Worm (Caenorhabditis elegans) whole organism, early embryonic: ENCODE data around the gene rpb-2.
A peak's percentile ranks its signal among the peaks of the same experiment; 100 is the strongest.

Source experiments
- B0310.2 ChIP-seq: sonication (generic microtip); optimal IDR thresholded peaks from 2 replicates; lab custom pipeline; 2016; ENCODE audit warnings: mild to moderate bottlenecking, missing genetic modification characterization, missing compliant biosample characterization
- F13C5.2 ChIP-seq: sonication (generic microtip); optimal IDR thresholded peaks from 2 replicates; lab custom pipeline; 2017; ENCODE audit warnings: mild to moderate bottlenecking, missing genetic modification characterization, inconsistent platforms, missing compliant biosample characterization
- aly-1 ChIP-seq: sonication (generic microtip); optimal IDR thresholded peaks from 2 replicates; lab custom pipeline; 2016; ENCODE audit warnings: missing genetic modification characterization, missing compliant biosample characterization
- ama-1 ChIP-seq: fragments of 150-350 bp; optimal IDR thresholded peaks from 2 replicates; lab custom pipeline; 2014
- ceh-13 ChIP-seq: fragments of 200-800 bp; sonication (Bioruptor generic); optimal IDR thresholded peaks from 2 replicates; lab custom pipeline; 2018; ENCODE audit warnings: mild to moderate bottlenecking, missing genetic modification characterization, missing compliant biosample characterization
- ceh-36 ChIP-seq: sonication (generic microtip); optimal IDR thresholded peaks from 2 replicates; lab custom pipeline; 2016; ENCODE audit warnings: missing genetic modification characterization, inconsistent platforms, missing compliant biosample characterization
- ets-7 ChIP-seq: sonication (generic microtip); optimal IDR thresholded peaks from 2 replicates; lab custom pipeline; 2016; ENCODE audit warnings: missing genotype, missing genetic modification characterization, missing compliant biosample characterization
- flt-1 ChIP-seq: fragments of 200-800 bp; sonication (Bioruptor generic); IDR thresholded peaks from 2 replicates; pipeline ENCODE4 v1.3.6; 2022; ENCODE audit warnings: missing genetic modification characterization, missing compliant biosample characterization
- hmbx-1 ChIP-seq: sonication (generic microtip); optimal IDR thresholded peaks from 2 replicates; lab custom pipeline; 2016; ENCODE audit warnings: mild to moderate bottlenecking, missing genetic modification characterization, missing compliant biosample characterization
- hmg-4 ChIP-seq: fragments of 200-800 bp; sonication (Bioruptor generic); optimal IDR thresholded peaks from 2 replicates; lab custom pipeline; 2018; ENCODE audit warnings: mild to moderate bottlenecking, missing genetic modification characterization, missing compliant biosample characterization
- hnd-1 ChIP-seq: sonication (generic microtip); optimal IDR thresholded peaks from 2 replicates; lab custom pipeline; 2016; ENCODE audit warnings: missing genetic modification characterization, missing compliant biosample characterization
- pes-1 ChIP-seq: fragments of 200-800 bp; sonication (Bioruptor generic); IDR thresholded peaks from 2 replicates; pipeline ENCODE4 v1.3.6; 2022; ENCODE audit warnings: missing genetic modification reagents, missing genetic modification characterization, missing compliant biosample characterization
- scrt-1 ChIP-seq: fragments of 200-800 bp; sonication (Bioruptor generic); IDR thresholded peaks from 2 replicates; pipeline ENCODE4 v1.3.6; 2022; ENCODE audit warnings: missing genetic modification characterization, missing compliant biosample characterization
- sea-1 ChIP-seq: fragments of 200-800 bp; sonication (Bioruptor generic); conservative IDR thresholded peaks from 2 replicates; pipeline ENCODE4 v1.3.6; 2022; ENCODE audit warnings: missing genetic modification characterization, missing compliant biosample characterization
- tbx-11 ChIP-seq: fragments of 200-800 bp; sonication (Bioruptor generic); IDR thresholded peaks from 2 replicates; pipeline ENCODE4 v1.3.6; 2022; ENCODE audit warnings: missing genetic modification characterization, missing compliant biosample characterization
- tbx-37 ChIP-seq: fragments of 200-800 bp; sonication (Bioruptor generic); conservative IDR thresholded peaks from 2 replicates; pipeline ENCODE4 v1.3.6; 2022; ENCODE audit warnings: missing genetic modification reagents, missing genetic modification characterization, missing compliant biosample characterization
- tra-4 ChIP-seq: sonication (generic microtip); optimal IDR thresholded peaks from 2 replicates; lab custom pipeline; 2017; ENCODE audit warnings: missing genetic modification characterization, missing compliant biosample characterization

The rpb-2 gene

DNA sequence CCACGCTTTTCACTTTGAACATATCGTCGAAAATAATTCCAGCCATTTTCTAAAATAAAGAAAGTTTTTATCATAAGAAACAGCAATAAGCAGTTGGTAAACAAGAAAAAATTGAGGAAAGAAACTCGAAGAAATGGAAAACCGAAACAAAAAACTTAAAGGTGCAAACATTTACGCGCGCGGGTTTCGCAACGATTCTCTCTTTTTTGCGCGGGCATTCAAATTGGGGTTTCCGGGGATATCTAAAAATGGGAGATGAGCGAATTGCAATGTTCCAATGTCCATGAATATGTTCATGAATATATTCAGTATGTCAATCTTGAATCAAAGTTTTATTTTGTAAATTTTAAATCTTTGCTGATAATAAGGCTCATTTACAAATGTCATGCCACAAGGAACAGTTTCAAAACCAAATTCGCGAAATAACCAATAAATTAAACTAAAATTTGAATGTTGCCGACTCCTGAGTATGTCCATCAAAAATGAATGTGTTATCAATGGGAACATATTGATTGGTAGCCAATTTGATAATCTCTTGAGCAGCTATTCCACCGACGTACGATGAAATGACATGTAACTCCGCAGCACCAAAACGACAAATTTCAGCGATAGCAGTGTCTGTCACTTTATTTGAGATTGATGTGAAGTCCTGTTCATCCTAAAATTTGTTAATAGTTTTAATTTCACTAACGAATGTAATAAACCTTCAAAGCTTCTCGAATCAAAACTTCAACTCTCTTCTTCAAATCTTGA is 21.2 kb upstream of the rpb-2 start, which contains the start of gene rpb-8:
Gene rpb-8, minus strand, starts transcription at position 49 of the 753 bp plus-strand sequence.
- TF ChIP-seq hmg-4 (GFP tag; lab: Kevin White, UChicago) = no peak
- no peak for TF ChIP-seq tbx-11 (GFP tag; lab: Robert Waterston, UW)
- no peak for TF ChIP-seq tbx-37 (GFP tag; lab: Robert Waterston, UW)
- no peak for TF ChIP-seq ets-7 (tag; lab: Kevin White, UChicago)
- TF ChIP-seq ceh-36 = no peak
- no peak for TF ChIP-seq pes-1 (GFP tag; lab: Robert Waterston, UW)
- no peak for TF ChIP-seq ceh-13 (GFP tag; lab: Kevin White, UChicago)
- TF ChIP-seq sea-1 (GFP tag; lab: Robert Waterston, UW) = no peak
- TF ChIP-seq hnd-1 (tag; lab: Kevin White, UChicago) = no peak
- TF ChIP-seq scrt-1 = no peak
- TF ChIP-seq aly-1 (tag; lab: Kevin White, UChicago) = no peak
- TF ChIP-seq flt-1 (GFP tag; lab: Robert Waterston, UW) = no peak
- TF ChIP-seq tra-4 = no peak
- no peak for TF ChIP-seq F13C5.2 (tag; lab: Kevin White, UChicago)
- TF ChIP-seq hmbx-1 (tag; lab: Kevin White, UChicago) = no peak
- no peak for TF ChIP-seq ama-1 (lab: Kevin White, UChicago)
- no peak for TF ChIP-seq B0310.2

DNA sequence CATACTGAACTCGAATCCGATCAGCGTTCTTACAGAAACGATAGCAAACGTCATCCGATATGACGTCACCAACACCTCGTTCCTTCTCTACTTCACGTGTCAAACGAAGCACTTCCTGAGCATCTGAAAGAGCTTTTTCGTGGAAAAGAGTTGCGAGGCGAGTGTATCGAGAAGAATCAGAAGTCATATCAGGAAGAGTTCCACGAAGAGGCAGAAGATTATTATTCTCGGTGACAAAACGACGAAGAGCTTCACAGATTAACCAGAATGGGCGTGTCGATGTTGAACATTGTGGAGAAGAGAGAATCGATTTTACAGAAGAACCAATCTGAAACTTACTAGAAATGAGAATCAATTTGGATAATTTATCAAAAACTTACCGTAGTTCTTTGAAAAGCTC is 20.5 kb upstream of the rpb-2 start:
- no peak for TF ChIP-seq hnd-1 (tag; lab: Kevin White, UChicago)
- TF ChIP-seq flt-1 (GFP tag; lab: Robert Waterston, UW) = no peak
- TF ChIP-seq ceh-13 (GFP tag; lab: Kevin White, UChicago) = no peak
- no peak for TF ChIP-seq sea-1 (GFP tag; lab: Robert Waterston, UW)
- TF ChIP-seq tbx-37 (GFP tag; lab: Robert Waterston, UW) = no peak
- TF ChIP-seq tra-4 = no peak
- no peak for TF ChIP-seq ets-7 (tag; lab: Kevin White, UChicago)
- no peak for TF ChIP-seq tbx-11 (GFP tag; lab: Robert Waterston, UW)
- no peak for TF ChIP-seq B0310.2
- TF ChIP-seq ama-1 (lab: Kevin White, UChicago) = no peak
- no peak for TF ChIP-seq scrt-1
- TF ChIP-seq hmbx-1 (tag; lab: Kevin White, UChicago) = no peak
- TF ChIP-seq aly-1 (tag; lab: Kevin White, UChicago) = no peak
- no peak for TF ChIP-seq ceh-36
- no peak for TF ChIP-seq F13C5.2 (tag; lab: Kevin White, UChicago)

DNA sequence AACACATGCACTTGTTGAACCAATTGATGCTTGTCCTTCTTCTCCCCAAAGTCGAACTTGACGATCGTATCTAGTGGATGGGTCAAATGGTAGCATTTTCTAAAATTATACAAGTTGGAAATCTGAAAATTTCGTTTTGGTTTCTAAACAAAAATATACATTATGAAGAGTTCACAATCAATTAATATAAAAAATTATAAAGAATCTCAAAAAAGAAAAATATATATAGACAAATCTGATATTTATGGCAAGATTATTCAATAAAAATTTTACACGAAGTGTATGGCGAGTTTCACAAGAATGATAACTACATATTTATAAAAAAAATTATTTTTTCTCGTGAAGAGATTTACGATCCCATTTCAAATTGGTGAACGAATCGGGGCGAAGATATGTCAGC is 19.1 kb upstream of the rpb-2 start, which contains the start of gene ula-1:
Gene ula-1, minus strand, starts transcription at position 101 of the 400 bp plus-strand sequence.
- no peak for TF ChIP-seq ets-7 (tag; lab: Kevin White, UChicago)
- TF ChIP-seq hmbx-1 (tag; lab: Kevin White, UChicago) = no peak
- no peak for TF ChIP-seq scrt-1

DNA sequence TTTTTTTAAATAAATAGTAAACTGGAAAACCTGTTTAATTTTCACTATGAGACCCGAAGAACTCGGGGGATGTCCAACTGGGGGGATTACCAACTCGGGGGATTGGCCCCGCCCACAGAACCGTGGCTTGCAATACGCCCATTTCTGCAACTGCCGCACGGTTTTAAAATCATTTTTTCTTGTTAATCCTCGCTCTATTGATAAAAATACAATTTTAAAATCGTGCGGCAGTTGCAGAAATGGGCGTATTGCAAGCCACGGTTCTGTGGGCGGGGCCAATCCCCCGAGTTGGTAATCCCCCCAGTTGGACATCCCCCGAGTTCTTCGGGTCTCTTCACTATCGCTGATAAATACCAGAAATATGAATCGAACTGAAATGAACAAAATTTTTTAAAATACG is 17.3 kb upstream of the rpb-2 start, which contains the start of gene mmab-1:
Gene mmab-1, minus strand, starts transcription at position 95 of the 400 bp plus-strand sequence.
- TF ChIP-seq pes-1 (GFP tag; lab: Robert Waterston, UW) = peak; percentile 55; the same call in 1 of the 2 replicates

DNA sequence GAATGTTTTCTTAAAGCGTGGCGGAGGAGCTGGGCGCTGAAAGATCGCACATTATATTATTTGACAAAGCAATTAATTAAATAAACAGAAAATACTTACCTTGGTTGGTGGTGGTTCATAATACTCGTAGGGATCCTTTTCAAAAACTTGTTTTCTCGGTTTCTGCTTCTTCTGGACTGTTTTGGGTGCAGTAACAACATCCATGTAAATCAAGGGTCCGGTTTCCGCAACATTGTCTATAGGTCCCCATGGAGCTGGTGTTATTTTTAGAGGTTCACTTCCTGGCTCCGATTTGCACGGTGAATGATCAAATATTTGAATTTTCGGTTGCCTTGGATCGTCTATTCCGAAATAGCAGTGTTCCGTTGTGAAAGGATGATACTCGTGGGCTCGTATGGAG is 15.2 kb upstream of the rpb-2 start:
- TF ChIP-seq tbx-37 (GFP tag; lab: Robert Waterston, UW) = no peak
- TF ChIP-seq ceh-36 = no peak
- no peak for TF ChIP-seq aly-1 (tag; lab: Kevin White, UChicago)
- TF ChIP-seq scrt-1 = no peak
- TF ChIP-seq hmbx-1 (tag; lab: Kevin White, UChicago) = no peak
- no peak for TF ChIP-seq B0310.2
- TF ChIP-seq tra-4 = no peak
- no peak for TF ChIP-seq tbx-11 (GFP tag; lab: Robert Waterston, UW)
- no peak for TF ChIP-seq ama-1 (lab: Kevin White, UChicago)
- no peak for TF ChIP-seq hnd-1 (tag; lab: Kevin White, UChicago)
- TF ChIP-seq pes-1 (GFP tag; lab: Robert Waterston, UW) = no peak
- TF ChIP-seq flt-1 (GFP tag; lab: Robert Waterston, UW) = no peak
- no peak for TF ChIP-seq hmg-4 (GFP tag; lab: Kevin White, UChicago)
- no peak for TF ChIP-seq sea-1 (GFP tag; lab: Robert Waterston, UW)
- TF ChIP-seq ets-7 (tag; lab: Kevin White, UChicago) = no peak
- no peak for TF ChIP-seq F13C5.2 (tag; lab: Kevin White, UChicago)

DNA sequence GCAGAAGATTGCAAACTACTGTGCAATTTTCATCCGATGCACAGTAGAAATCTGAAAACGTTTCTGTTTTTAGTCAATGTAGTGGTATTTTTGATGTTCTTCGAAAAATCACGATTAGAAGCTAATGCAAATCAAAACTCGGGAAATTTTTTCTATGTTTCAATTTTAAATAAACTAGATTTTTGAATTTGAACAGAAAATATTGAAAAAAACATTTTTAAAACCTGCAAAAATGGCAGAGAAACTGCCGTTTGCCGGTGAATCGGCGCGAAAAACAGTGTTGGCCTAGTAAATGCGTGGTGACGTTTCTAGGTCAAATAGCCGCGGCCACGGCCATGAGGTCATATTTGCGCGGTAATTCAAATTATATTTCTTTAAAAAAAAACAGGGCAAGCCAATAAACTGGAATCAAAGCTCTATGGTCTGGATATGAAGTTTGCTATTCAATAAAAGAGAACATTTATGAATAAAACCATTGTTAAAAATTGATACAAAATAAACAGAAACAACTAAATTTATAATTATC is 9.2 kb upstream of the rpb-2 start, which contains the start of gene set-2:
Gene set-2, minus strand, starts transcription at position 51 of the 526 bp plus-strand sequence.
- TF ChIP-seq flt-1 (GFP tag; lab: Robert Waterston, UW) (0 out of 2 replicates have a peak, but pooled peaks have one; percentile 10), ets-7 (tag; lab: Kevin White, UChicago) (no peak), tbx-37 (GFP tag; lab: Robert Waterston, UW) (peak; percentile 86), F13C5.2 (tag; lab: Kevin White, UChicago) (peak; percentile 32), tra-4 (no peak), aly-1 (tag; lab: Kevin White, UChicago) (no peak), hmg-4 (GFP tag; lab: Kevin White, UChicago) (no peak), sea-1 (GFP tag; lab: Robert Waterston, UW) (no peak; the same call in 1 of the 2 replicates), ceh-13 (GFP tag; lab: Kevin White, UChicago) (no peak), ama-1 (lab: Kevin White, UChicago) (no peak), scrt-1 (no peak), tbx-11 (GFP tag; lab: Robert Waterston, UW) (no peak), B0310.2 (no peak), hnd-1 (tag; lab: Kevin White, UChicago) (no peak), hmbx-1 (tag; lab: Kevin White, UChicago) (no peak), ceh-36 (no peak), pes-1 (GFP tag; lab: Robert Waterston, UW) (peak; percentile 63; the same call in 1 of the 2 replicates)
